Fruit fly (Drosophila melanogaster) whole organism, embryonic: Measurements from ENCODE around the gene CG7565.

Experiments used
- Antp ChIP-seq: fragments of 200-800 bp; sonication (Bioruptor generic); optimal IDR thresholded peaks from 3 replicates; lab custom pipeline; 2016; ENCODE audit warnings: missing biosample characterization, missing genetic modification characterization
- BEAF-32 ChIP-seq: fragments of 200-800 bp; sonication (Bioruptor generic); optimal IDR thresholded peaks from 3 replicates; lab custom pipeline; 2017; ENCODE audit warnings: missing biosample characterization, missing genetic modification characterization, mild to moderate bottlenecking, moderate library complexity, missing genetic modification reagents
- CG10431 ChIP-seq: fragments of 200-800 bp; sonication (Bioruptor generic); optimal IDR thresholded peaks from 3 replicates; lab custom pipeline; 2018; ENCODE audit warnings: missing biosample characterization, mild to moderate bottlenecking, missing genetic modification characterization
- CG10565 ChIP-seq: fragments of 200-800 bp; sonication (Bioruptor generic); optimal IDR thresholded peaks from 3 replicates; lab custom pipeline; 2016; ENCODE audit warnings: missing biosample characterization, mild to moderate bottlenecking, missing genetic modification characterization
- CG11085 ChIP-seq: fragments of 200-800 bp; sonication (Bioruptor generic); IDR thresholded peaks from 2 replicates; pipeline ENCODE4 v1.3.6; 2022; ENCODE audit warnings: missing biosample characterization, missing genetic modification characterization
- CG12769 ChIP-seq: fragments of 200-800 bp; sonication (Bioruptor generic); optimal IDR thresholded peaks from 2 replicates; lab custom pipeline; 2019; ENCODE audit warnings: missing biosample characterization, mild to moderate bottlenecking, missing genetic modification characterization, moderate library complexity
- CG13624 ChIP-seq: fragments of 200-800 bp; sonication (Bioruptor generic); optimal IDR thresholded peaks from 2 replicates; lab custom pipeline; 2016; ENCODE audit warnings: missing biosample characterization, missing genetic modification characterization
- CG1602 ChIP-seq: fragments of 200-800 bp; sonication (Bioruptor generic); optimal IDR thresholded peaks from 3 replicates; lab custom pipeline; 2016; ENCODE audit warnings: missing biosample characterization, missing genetic modification characterization
- CG18599 ChIP-seq: fragments of 200-800 bp; sonication (Bioruptor generic); optimal IDR thresholded peaks from 3 replicates; lab custom pipeline; 2017; ENCODE audit warnings: missing biosample characterization, missing genetic modification characterization, mild to moderate bottlenecking, moderate library complexity, missing genetic modification reagents
- CG18764 ChIP-seq: fragments of 200-800 bp; sonication (Bioruptor generic); optimal IDR thresholded peaks from 3 replicates; lab custom pipeline; 2016; ENCODE audit warnings: missing biosample characterization, missing genetic modification characterization
- CG2120 ChIP-seq: fragments of 200-800 bp; sonication (Bioruptor generic); optimal IDR thresholded peaks from 3 replicates; lab custom pipeline; 2016; ENCODE audit warnings: missing biosample characterization, missing genetic modification characterization
- CG2889 ChIP-seq: fragments of 200-800 bp; sonication (Bioruptor generic); IDR thresholded peaks from 3 replicates; pipeline ENCODE4 v1.3.6; 2022; ENCODE audit warnings: missing biosample characterization, missing genetic modification characterization
- CG30020 ChIP-seq: fragments of 200-800 bp; optimal IDR thresholded peaks from 2 replicates; lab custom pipeline; 2019; ENCODE audit warnings: missing biosample characterization, mild to moderate bottlenecking, missing genetic modification characterization, moderate library complexity
- CG31441 ChIP-seq: fragments of 200-800 bp; sonication (Bioruptor generic); IDR thresholded peaks from 2 replicates; pipeline ENCODE4 v1.3.6; 2022; ENCODE audit warnings: missing biosample characterization, missing genetic modification characterization
- CG3847 ChIP-seq: fragments of 200-800 bp; sonication (Bioruptor generic); IDR thresholded peaks from 2 replicates; pipeline ENCODE4 v1.3.6; 2022; ENCODE audit warnings: missing biosample characterization, missing genetic modification characterization
- CG6254 ChIP-seq: fragments of 200-800 bp; sonication (Bioruptor generic); optimal IDR thresholded peaks from 3 replicates; lab custom pipeline; 2017; ENCODE audit warnings: mild to moderate bottlenecking, missing biosample characterization, missing genetic modification reagents, missing genetic modification characterization
- CG8089 ChIP-seq: fragments of 200-800 bp; sonication (Bioruptor generic); optimal IDR thresholded peaks from 3 replicates; lab custom pipeline; 2016; ENCODE audit warnings: missing biosample characterization, missing genetic modification characterization
- Doc2 ChIP-seq: fragments of 200-800 bp; sonication (Bioruptor generic); IDR thresholded peaks from 2 replicates; pipeline ENCODE4 v1.3.6; 2022; ENCODE audit warnings: missing biosample characterization, missing genetic modification characterization
- Drgx ChIP-seq: fragments of 200-800 bp; sonication (Bioruptor generic); IDR thresholded peaks from 2 replicates; pipeline ENCODE4 v1.3.6; 2022; ENCODE audit warnings: missing biosample characterization, missing genetic modification characterization
- E2f2 ChIP-seq: fragments of 200-800 bp; sonication (Bioruptor generic); IDR thresholded peaks from 2 replicates; pipeline ENCODE4 v1.3.6; 2022; ENCODE audit warnings: missing biosample characterization, missing genetic modification characterization
- Fer2 ChIP-seq: fragments of 200-800 bp; sonication (Bioruptor generic); optimal IDR thresholded peaks from 2 replicates; lab custom pipeline; 2018; ENCODE audit warnings: missing biosample characterization, mild to moderate bottlenecking, missing genetic modification characterization, moderate library complexity
- HLH4C ChIP-seq: fragments of 200-800 bp; sonication (Bioruptor generic); IDR thresholded peaks from 3 replicates; pipeline ENCODE4 v1.3.6; 2022; ENCODE audit warnings: missing biosample characterization, missing genetic modification characterization; ENCODE audit not compliant: partially characterized antibody
- HLHmδ ChIP-seq: fragments of 200-800 bp; sonication (Bioruptor generic); optimal IDR thresholded peaks from 2 replicates; lab custom pipeline; 2018; ENCODE audit warnings: missing biosample characterization, mild to moderate bottlenecking, missing genetic modification characterization, moderate library complexity
- MBD-R2 ChIP-seq: fragments of 200-800 bp; sonication (Bioruptor generic); IDR thresholded peaks from 2 replicates; pipeline ENCODE4 v1.3.6; 2022; ENCODE audit warnings: missing biosample characterization, missing genetic modification characterization
- MTF-1 ChIP-seq: fragments of 200-800 bp; sonication (Bioruptor generic); optimal IDR thresholded peaks from 2 replicates; lab custom pipeline; 2018; ENCODE audit warnings: missing biosample characterization, mild to moderate bottlenecking, missing genetic modification characterization, borderline replicate concordance
- Optix ChIP-seq: fragments of 200-800 bp; sonication (Bioruptor generic); IDR thresholded peaks from 3 replicates; pipeline ENCODE4 v1.3.6; 2022; ENCODE audit warnings: missing biosample characterization, missing genetic modification characterization
- Poxn ChIP-seq: fragments of 200-800 bp; sonication (Bioruptor generic); IDR thresholded peaks from 2 replicates; pipeline ENCODE4 v1.3.6; 2022; ENCODE audit warnings: missing biosample characterization, missing genetic modification characterization
- Side ChIP-seq: fragments of 200-800 bp; sonication (Bioruptor generic); optimal IDR thresholded peaks from 2 replicates; lab custom pipeline; 2016; ENCODE audit warnings: missing biosample characterization, missing genetic modification characterization
- Sin3A ChIP-seq: fragments of >200 bp; optimal IDR thresholded peaks from 2 replicates; lab custom pipeline; 2018
- ac ChIP-seq: fragments of 200-800 bp; sonication (Bioruptor generic); optimal IDR thresholded peaks from 3 replicates; lab custom pipeline; 2017; ENCODE audit warnings: missing biosample characterization, mild to moderate bottlenecking, missing genetic modification characterization
- ato ChIP-seq: fragments of 200-800 bp; sonication (Bioruptor generic); IDR thresholded peaks from 2 replicates; pipeline ENCODE4 v1.3.6; 2022; ENCODE audit warnings: missing biosample characterization, missing genetic modification characterization; ENCODE audit not compliant: partially characterized antibody
- bcd ChIP-seq: fragments of 200-800 bp; sonication (Bioruptor generic); optimal IDR thresholded peaks from 2 replicates; lab custom pipeline; 2017; ENCODE audit warnings: missing biosample characterization, mild to moderate bottlenecking, missing genetic modification characterization
- dysf ChIP-seq: fragments of 200-800 bp; sonication (Bioruptor generic); IDR thresholded peaks from 3 replicates; pipeline ENCODE4 v1.3.6; 2022; ENCODE audit warnings: missing biosample characterization, missing genetic modification characterization
- ems ChIP-seq: fragments of 200-800 bp; sonication (Bioruptor generic); optimal IDR thresholded peaks from 3 replicates; lab custom pipeline; 2016; ENCODE audit warnings: missing biosample characterization, missing genetic modification characterization
- exex ChIP-seq: fragments of 200-800 bp; sonication (Bioruptor generic); optimal IDR thresholded peaks from 4 replicates; lab custom pipeline; 2018; ENCODE audit warnings: missing biosample characterization, mild to moderate bottlenecking, missing genetic modification characterization, moderate library complexity
- fru ChIP-seq: fragments of >200 bp; optimal IDR thresholded peaks from 2 replicates; lab custom pipeline; 2017
- gcm2 ChIP-seq: fragments of 200-800 bp; sonication (Bioruptor generic); optimal IDR thresholded peaks from 2 replicates; lab custom pipeline; 2016; ENCODE audit warnings: missing biosample characterization, missing genetic modification characterization
- hbn ChIP-seq: fragments of 200-800 bp; sonication (Bioruptor generic); IDR thresholded peaks from 2 replicates; pipeline ENCODE4 v1.3.6; 2022; ENCODE audit warnings: missing biosample characterization, missing genetic modification characterization; ENCODE audit not compliant: partially characterized antibody
- her ChIP-seq: fragments of 200-800 bp; sonication (Bioruptor generic); optimal IDR thresholded peaks from 2 replicates; lab custom pipeline; 2016; ENCODE audit warnings: missing biosample characterization, missing genetic modification characterization
- insv ChIP-seq, 2 experiments: fragments of 200-800 bp; sonication (Bioruptor generic); optimal IDR thresholded peaks; 3 replicates each; lab custom pipeline; 2016 to 2018; ENCODE audit warnings: missing biosample characterization in 2 of 2, missing genetic modification characterization in 2 of 2
- jumu ChIP-seq: fragments of 200-800 bp; sonication (Bioruptor generic); optimal IDR thresholded peaks from 3 replicates; lab custom pipeline; 2016; ENCODE audit warnings: missing biosample characterization, missing genetic modification characterization
- kay ChIP-seq: fragments of 200-800 bp; sonication (Bioruptor generic); optimal IDR thresholded peaks from 2 replicates; lab custom pipeline; 2016; ENCODE audit warnings: missing biosample characterization, missing genetic modification characterization
- mirr ChIP-seq: fragments of 200-800 bp; sonication (Bioruptor generic); optimal IDR thresholded peaks from 3 replicates; lab custom pipeline; 2018; ENCODE audit warnings: missing biosample characterization, mild to moderate bottlenecking, missing genetic modification characterization
- nom ChIP-seq: fragments of 200-800 bp; sonication (Bioruptor generic); optimal IDR thresholded peaks from 2 replicates; lab custom pipeline; 2017; ENCODE audit warnings: missing biosample characterization, missing genetic modification characterization, mild to moderate bottlenecking, moderate library complexity, missing genetic modification reagents
- pb ChIP-seq: fragments of 200-800 bp; sonication (Bioruptor generic); optimal IDR thresholded peaks from 3 replicates; lab custom pipeline; 2016; ENCODE audit warnings: missing biosample characterization, missing genetic modification characterization
- phol ChIP-seq: fragments of 200-800 bp; sonication (Bioruptor generic); optimal IDR thresholded peaks from 3 replicates; lab custom pipeline; 2018; ENCODE audit warnings: missing biosample characterization, mild to moderate bottlenecking, missing genetic modification characterization, moderate library complexity
- pros ChIP-seq: fragments of 200-800 bp; sonication (Bioruptor generic); optimal IDR thresholded peaks from 3 replicates; lab custom pipeline; 2019; ENCODE audit warnings: missing biosample characterization, mild to moderate bottlenecking, missing genetic modification characterization, moderate library complexity
- psq ChIP-seq: fragments of 200-800 bp; sonication (Bioruptor generic); optimal IDR thresholded peaks from 2 replicates; lab custom pipeline; 2017; ENCODE audit warnings: missing biosample characterization, missing genetic modification characterization
- ranshi ChIP-seq: fragments of 200-800 bp; sonication (Bioruptor generic); IDR thresholded peaks from 2 replicates; pipeline ENCODE4 v1.3.6; 2022; ENCODE audit warnings: missing biosample characterization, missing genetic modification characterization
- slbo ChIP-seq: fragments of 200-800 bp; sonication (Bioruptor generic); IDR thresholded peaks from 2 replicates; pipeline ENCODE4 v1.3.6; 2022; ENCODE audit warnings: missing biosample characterization, missing genetic modification characterization
- unc-4 ChIP-seq: fragments of 200-800 bp; sonication (Bioruptor generic); IDR thresholded peaks from 2 replicates; pipeline ENCODE4 v1.3.6; 2022; ENCODE audit warnings: missing biosample characterization, missing genetic modification characterization; ENCODE audit not compliant: partially characterized antibody

The CG7565 gene

DNA sequence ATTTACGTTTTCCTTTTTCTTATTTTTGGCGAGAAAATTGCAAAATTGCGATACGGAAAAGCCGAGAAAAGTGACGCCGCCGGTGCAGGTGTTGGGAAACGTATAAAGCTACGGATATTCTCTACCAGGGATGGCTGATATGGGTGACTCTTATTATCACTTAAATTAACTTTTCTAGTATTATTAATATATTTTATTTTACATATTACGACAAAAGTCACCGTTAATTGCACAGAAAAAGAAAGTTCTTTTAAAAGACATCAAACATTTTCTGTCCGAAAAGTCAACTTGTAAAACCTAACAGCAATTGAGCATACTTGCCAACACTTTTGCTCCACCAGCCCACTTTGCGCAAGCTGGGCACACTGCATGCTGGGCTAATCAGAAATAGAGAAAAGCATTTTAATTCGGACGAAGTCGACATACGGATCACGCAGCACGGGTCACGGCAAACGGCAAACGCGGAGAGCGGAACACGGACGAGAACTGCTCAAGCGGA lies 36.2 kb upstream of the CG7565 start, which contains the start of the genes Cds and Uba2 (continued):
- TF ChIP-seq CG2120 (peak; percentile 95), fru (lab: Kevin White, UChicago) (no peak), MTF-1 (GFP tag; lab: Kevin White, UChicago) (peak; percentile 52), CG3847 (GFP tag; lab: Robert Waterston, UW) (peak; percentile 97), dysf (GFP tag; lab: Robert Waterston, UW) (peak; percentile 92), Fer2 (tag; lab: Kevin White, UChicago) (peak; percentile 95), unc-4 (0 out of 2 replicates have a peak, but pooled peaks have one; percentile 29), BEAF-32 (GFP tag; lab: Kevin White, UChicago) (peak; percentile 53), psq (peak; percentile 84), CG18764 (peak; percentile 91), MBD-R2 (peak; percentile 97), ems (GFP tag; lab: Kevin White, UChicago) (peak; percentile 84), CG1602 (GFP tag; lab: Kevin White, UChicago) (peak; percentile 90), ac (GFP tag; lab: Kevin White, UChicago) (peak; percentile 61), exex (peak; percentile 81), insv (GFP tag; optimal IDR thresholded peaks at IDR 0.05; lab: Kevin White, UChicago) (peak in 1 of 2 experiments; percentile 93), CG6254 (GFP tag; lab: Kevin White, UChicago) (peak; percentile 80), CG10565 (GFP tag; lab: Kevin White, UChicago) (peak; percentile 19), ato (GFP tag; lab: Robert Waterston, UW) (peak; percentile 31; the same call in 1 of the 2 replicates), slbo (GFP tag; lab: Robert Waterston, UW) (peak; percentile 96), CG2889 (peak; percentile 81), CG11085 (GFP tag; lab: Robert Waterston, UW) (peak; percentile 87), Antp (GFP tag; lab: Kevin White, UChicago) (peak; percentile 83), Optix (GFP tag; lab: Robert Waterston, UW) (peak; percentile 81), CG10431 (GFP tag; lab: Kevin White, UChicago) (peak; percentile 81), E2f2 (GFP tag; lab: Robert Waterston, UW) (peak; percentile 73), hbn (GFP tag; lab: Robert Waterston, UW) (no peak), Doc2 (GFP tag; lab: Robert Waterston, UW) (peak; percentile 60; the same call in 1 of the 2 replicates), phol (tag; lab: Kevin White, UChicago) (peak; percentile 94), gcm2 (GFP tag; lab: Kevin White, UChicago) (peak; percentile 50), bcd (GFP tag; lab: Kevin White, UChicago) (peak; percentile 94), CG8089 (GFP tag; lab: Kevin White, UChicago) (peak; percentile 45), mirr (GFP tag; lab: Kevin White, UChicago) (peak; percentile 80), her (GFP tag; lab: Kevin White, UChicago) (peak; percentile 63), ranshi (GFP tag; lab: Robert Waterston, UW) (peak; percentile 89), Sin3A (lab: Kevin White, UChicago) (peak; percentile 74), Side (peak; percentile 69), jumu (peak; percentile 71), CG30020 (tag; lab: Kevin White, UChicago) (peak; percentile 82), nom (peak; percentile 86), Poxn (GFP tag; lab: Robert Waterston, UW) (peak; percentile 81), pros (GFP tag; lab: Kevin White, UChicago) (no peak), HLHmδ (GFP tag; lab: Kevin White, UChicago) (no peak), pb (GFP tag; lab: Kevin White, UChicago) (peak; percentile 48), CG12769 (no peak), kay (GFP tag; lab: Kevin White, UChicago) (peak; percentile 90), Drgx (peak; percentile 84), CG18599 (GFP tag; lab: Kevin White, UChicago) (peak; percentile 96), CG31441 (GFP tag; lab: Robert Waterston, UW) (peak; percentile 95), HLH4C (GFP tag; lab: Robert Waterston, UW) (peak; percentile 47; the same call in 1 of the 3 replicates), CG13624 (GFP tag; lab: Kevin White, UChicago) (peak; percentile 86)
